Fruit fly (Drosophila melanogaster): ENCODE data around the gene Cpr78Ca.

DNA sequence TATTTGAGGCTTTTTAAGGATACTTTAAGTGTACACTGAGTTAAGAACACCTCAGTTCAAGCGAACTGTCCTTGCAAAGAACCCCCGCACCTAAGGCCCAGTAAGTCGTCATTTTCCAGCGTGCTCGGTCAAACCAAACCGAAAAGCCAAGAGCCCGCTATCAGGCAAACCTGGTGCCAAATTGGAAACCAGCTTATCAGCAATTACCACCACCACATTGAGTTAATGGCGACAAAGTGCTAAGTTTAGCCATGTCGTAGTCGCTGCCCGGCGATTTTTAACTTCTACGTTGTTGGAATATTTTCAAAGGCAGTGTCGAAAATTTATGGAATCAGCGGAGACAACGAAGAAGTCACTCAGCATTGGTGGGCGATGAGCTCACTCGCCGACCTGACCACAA lies 9.9 kb downstream of the Cpr78Ca start:
- TF ChIP-seq CG1620 (GFP tag; optimal IDR thresholded peaks at IDR 0.05) (no peak), tj (GFP tag; optimal IDR thresholded peaks at IDR 0.05) (no peak), cnc (optimal IDR thresholded peaks at IDR 0.05) (no peak), CG5204 (GFP tag; optimal IDR thresholded peaks at IDR 0.05) (no peak), Mnt (GFP tag; optimal IDR thresholded peaks at IDR 0.05) (no peak)
